Worm (Caenorhabditis elegans) whole organism, L2 larva: ENCODE results near the gene srz-61.
"Not testable (repeated sequence)": the region's sequence is repeated elsewhere in the genome, so short reads cannot be mapped to it uniquely, and the experiment has no call there.

ENCODE experiments used
- C34F6.9 ChIP-seq: fragments of 150-350 bp; optimal IDR thresholded peaks from 2 replicates; lab custom pipeline; 2014; ENCODE audit warnings: missing biosample characterization, missing genetic modification characterization
- R02D3.7 ChIP-seq: fragments of 150-350 bp; optimal IDR thresholded peaks from 2 replicates; lab custom pipeline; 2014; ENCODE audit warnings: missing biosample characterization, missing genetic modification characterization
- Y55F3AM.14 ChIP-seq: fragments of 200-800 bp; sonication (Bioruptor generic); optimal IDR thresholded peaks from 2 replicates; lab custom pipeline; 2018; ENCODE audit warnings: mild to moderate bottlenecking, missing genetic modification characterization, missing compliant biosample characterization
- ZK546.5 ChIP-seq: sonication (generic microtip); optimal IDR thresholded peaks from 2 replicates; lab custom pipeline; 2017; ENCODE audit warnings: missing biosample characterization, missing genetic modification characterization
- alr-1 ChIP-seq: fragments of 150-350 bp; optimal IDR thresholded peaks from 2 replicates; lab custom pipeline; 2014; ENCODE audit warnings: missing biosample characterization, missing genetic modification characterization
- aly-2 ChIP-seq: fragments of 150-350 bp; optimal IDR thresholded peaks from 2 replicates; lab custom pipeline; 2014; ENCODE audit warnings: missing biosample characterization, missing genetic modification characterization
- blmp-1 ChIP-seq: sonication (generic microtip); optimal IDR thresholded peaks from 2 replicates; lab custom pipeline; 2017; ENCODE audit warnings: missing genetic modification characterization, mild to moderate bottlenecking, missing compliant biosample characterization, antibody characterized with exemption, moderate library complexity; ENCODE audit not compliant: insufficient read depth
- ceh-16 ChIP-seq: fragments of 150-350 bp; optimal IDR thresholded peaks from 2 replicates; lab custom pipeline; 2014; ENCODE audit warnings: missing biosample characterization, missing genetic modification characterization
- ceh-82 ChIP-seq: fragments of 150-350 bp; optimal IDR thresholded peaks from 2 replicates; lab custom pipeline; 2014; ENCODE audit warnings: missing biosample characterization, missing genetic modification characterization
- crh-2 ChIP-seq: sonication (generic microtip); optimal IDR thresholded peaks from 2 replicates; lab custom pipeline; 2017; ENCODE audit warnings: missing biosample characterization, missing genetic modification characterization
- dmd-4 ChIP-seq: sonication (generic microtip); optimal IDR thresholded peaks from 2 replicates; lab custom pipeline; 2017; ENCODE audit warnings: missing biosample characterization, missing genetic modification characterization
- egl-27 ChIP-seq: sonication (generic microtip); optimal IDR thresholded peaks from 3 replicates; lab custom pipeline; 2017; ENCODE audit warnings: missing biosample characterization, missing genetic modification reagents, missing genetic modification characterization
- elt-1 ChIP-seq: fragments of 150-350 bp; optimal IDR thresholded peaks from 2 replicates; lab custom pipeline; 2014; ENCODE audit warnings: missing biosample characterization, missing genetic modification characterization
- fos-1 ChIP-seq: fragments of 150-350 bp; optimal IDR thresholded peaks from 2 replicates; lab custom pipeline; 2014; ENCODE audit warnings: missing biosample characterization, missing genetic modification characterization
- lin-11 ChIP-seq: fragments of 150-350 bp; sonication (generic microtip); optimal IDR thresholded peaks from 2 replicates; lab custom pipeline; 2014; ENCODE audit warnings: missing biosample characterization, missing genetic modification characterization, inconsistent platforms, mixed read lengths
- lin-13 ChIP-seq: fragments of 150-350 bp; optimal IDR thresholded peaks from 2 replicates; lab custom pipeline; 2014; ENCODE audit warnings: missing biosample characterization, missing genetic modification reagents, missing genetic modification characterization
- lin-39 ChIP-seq: fragments of 150-350 bp; optimal IDR thresholded peaks from 2 replicates; lab custom pipeline; 2014; ENCODE audit warnings: missing biosample characterization, missing genetic modification reagents, missing genetic modification characterization
- mbf-1 ChIP-seq: sonication (generic microtip); optimal IDR thresholded peaks from 2 replicates; lab custom pipeline; 2017; ENCODE audit warnings: missing biosample characterization, missing genetic modification characterization
- mdl-1 ChIP-seq, 2 experiments: fragments of 150-350 bp in 1 of 2; sonication (generic microtip) in 1 of 2; optimal IDR thresholded peaks; 2 replicates each; lab custom pipeline; 2017; ENCODE audit warnings: missing biosample characterization in 2 of 2, missing genetic modification characterization in 2 of 2
- nhr-10 ChIP-seq: sonication (generic microtip); optimal IDR thresholded peaks from 2 replicates; lab custom pipeline; 2017; ENCODE audit warnings: missing biosample characterization, missing genetic modification characterization
- nhr-11 ChIP-seq: fragments of 150-350 bp; optimal IDR thresholded peaks from 2 replicates; lab custom pipeline; 2014; ENCODE audit warnings: missing biosample characterization, missing genetic modification characterization
- nhr-12 ChIP-seq: fragments of 150-350 bp; optimal IDR thresholded peaks from 2 replicates; lab custom pipeline; 2014; ENCODE audit warnings: missing biosample characterization, missing genetic modification characterization
- nhr-21 ChIP-seq: fragments of 150-350 bp; optimal IDR thresholded peaks from 2 replicates; lab custom pipeline; 2014; ENCODE audit warnings: missing biosample characterization, missing genetic modification characterization
- nhr-23 ChIP-seq: fragments of 150-350 bp; optimal IDR thresholded peaks from 2 replicates; lab custom pipeline; 2014; ENCODE audit warnings: missing biosample characterization, missing genetic modification reagents, missing genetic modification characterization
- nhr-237 ChIP-seq: fragments of 150-350 bp; optimal IDR thresholded peaks from 2 replicates; lab custom pipeline; 2014; ENCODE audit warnings: missing biosample characterization, missing genetic modification characterization
- nhr-25 ChIP-seq: fragments of 150-350 bp; sonication (generic microtip); optimal IDR thresholded peaks from 3 replicates; lab custom pipeline; 2014; ENCODE audit warnings: missing biosample characterization, missing genetic modification characterization
- nhr-6 ChIP-seq: fragments of 150-350 bp; optimal IDR thresholded peaks from 2 replicates; lab custom pipeline; 2014; ENCODE audit warnings: missing biosample characterization, missing genetic modification characterization
- nhr-77 ChIP-seq: fragments of 150-350 bp; optimal IDR thresholded peaks from 2 replicates; lab custom pipeline; 2014; ENCODE audit warnings: missing biosample characterization, missing genetic modification characterization
- peb-1 ChIP-seq: fragments of 150-350 bp; optimal IDR thresholded peaks from 2 replicates; lab custom pipeline; 2014; ENCODE audit warnings: missing biosample characterization, missing genetic modification characterization
- sem-4 ChIP-seq: fragments of 150-350 bp; optimal IDR thresholded peaks from 2 replicates; lab custom pipeline; 2014; ENCODE audit warnings: missing biosample characterization, missing genetic modification reagents, missing genetic modification characterization
- skn-1 ChIP-seq: sonication (generic microtip); optimal IDR thresholded peaks from 2 replicates; lab custom pipeline; 2017; ENCODE audit warnings: missing biosample characterization, missing genetic modification characterization
- sma-3 ChIP-seq: sonication (generic microtip); optimal IDR thresholded peaks from 2 replicates; lab custom pipeline; 2016; ENCODE audit warnings: missing genetic modification reagents, missing genetic modification characterization, missing compliant biosample characterization
- sma-9 ChIP-seq, 2 experiments: fragments of 150-350 bp in 1 of 2; sonication (generic microtip) in 1 of 2; optimal IDR thresholded peaks; 2 replicates each; lab custom pipeline; 2014 to 2016; ENCODE audit warnings: missing genetic modification characterization in 2 of 2, mild to moderate bottlenecking in 1 of 2, missing biosample characterization in 1 of 2, missing compliant biosample characterization in 1 of 2, missing genetic modification reagents in 1 of 2, moderate library complexity in 1 of 2
- snpc-4 ChIP-seq: fragments of 150-350 bp; optimal IDR thresholded peaks from 2 replicates; lab custom pipeline; 2014; ENCODE audit warnings: missing biosample characterization, missing genetic modification characterization
- unc-39 ChIP-seq: fragments of 150-350 bp; optimal IDR thresholded peaks from 2 replicates; lab custom pipeline; 2014; ENCODE audit warnings: missing biosample characterization, missing genetic modification characterization
- unc-55 ChIP-seq: fragments of 150-350 bp; sonication (generic microtip); optimal IDR thresholded peaks from 3 replicates; lab custom pipeline; 2014; ENCODE audit warnings: missing biosample characterization, missing genetic modification reagents, missing genetic modification characterization
- unc-62 ChIP-seq: fragments of 150-350 bp; optimal IDR thresholded peaks from 2 replicates; lab custom pipeline; 2014; ENCODE audit warnings: missing biosample characterization, missing genetic modification reagents, missing genetic modification characterization
- ztf-1 ChIP-seq: fragments of 200-800 bp; sonication (Bioruptor generic); conservative IDR thresholded peaks from 2 replicates; pipeline ENCODE4 v1.3.6; 2022; ENCODE audit warnings: missing genetic modification characterization, missing compliant biosample characterization
- ztf-11 ChIP-seq: sonication (generic microtip); optimal IDR thresholded peaks from 2 replicates; lab custom pipeline; 2017; ENCODE audit warnings: missing biosample characterization, missing genetic modification characterization
- ztf-4 ChIP-seq: fragments of 150-350 bp; optimal IDR thresholded peaks from 2 replicates; lab custom pipeline; 2014; ENCODE audit warnings: missing biosample characterization, missing genetic modification characterization

srz-61 gene

ce11 chrIV:16293889-16294288 lies 27.1 kb upstream of the srz-61 start:
- no peak for TF ChIP-seq Y55F3AM.14 (GFP tag; lab: Kevin White, UChicago)
- no peak for TF ChIP-seq ZK546.5 (tag; lab: Kevin White, UChicago)
- no peak for TF ChIP-seq mbf-1
- no peak for TF ChIP-seq skn-1
- no peak for TF ChIP-seq dmd-4 (tag; lab: Kevin White, UChicago)
- no peak for TF ChIP-seq ztf-1 (GFP tag; lab: Robert Waterston, UW)
- TF ChIP-seq nhr-23 (tag; lab: Kevin White, UChicago): no peak

ce11 chrIV:16298851-16299250 lies 22.1 kb upstream of the srz-61 start, which contains the start of gene srz-72:
TSS of gene srz-72 (plus strand) at chrIV:16299151.
- TF ChIP-seq crh-2 (tag; lab: Kevin White, UChicago) (no peak), peb-1 (tag; lab: Kevin White, UChicago) (no peak), blmp-1 (no peak), ceh-82 (no peak), alr-1 (tag; lab: Kevin White, UChicago) (no peak), snpc-4 (tag; lab: Kevin White, UChicago) (no peak), nhr-77 (no peak), nhr-12 (no peak), nhr-10 (tag; lab: Kevin White, UChicago) (no peak), C34F6.9 (tag; lab: Kevin White, UChicago) (no peak), dmd-4 (tag; lab: Kevin White, UChicago) (no peak), unc-39 (tag; lab: Kevin White, UChicago) (no peak), nhr-237 (tag; lab: Kevin White, UChicago) (no peak), lin-39 (tag; lab: Kevin White, UChicago) (no peak), sem-4 (no peak), ceh-16 (tag; lab: Kevin White, UChicago) (no peak), R02D3.7 (no peak), aly-2 (tag; lab: Kevin White, UChicago) (no peak), sma-9 (GFP tag; optimal IDR thresholded peaks at IDR 0.05; lab: Kevin White, UChicago) (no peak), sma-9 (tag; optimal IDR thresholded peaks at IDR 0.05; lab: Kevin White, UChicago) (no peak)

- TF ChIP-seq sem-4 (no peak), ztf-11 (tag; lab: Kevin White, UChicago) (no peak), lin-13 (GFP tag; lab: Kevin White, UChicago) (no peak), dmd-4 (tag; lab: Kevin White, UChicago) (no peak), ztf-4 (tag; lab: Kevin White, UChicago) (no peak), nhr-11 (no peak), nhr-77 (no peak), C34F6.9 (tag; lab: Kevin White, UChicago) (no peak), fos-1 (no peak), elt-1 (tag; lab: Kevin White, UChicago) (no peak), nhr-21 (tag; lab: Kevin White, UChicago) (no peak), ceh-82 (no peak)
- TF ChIP-seq, all 48 proteins: peak for 0
Observed at ce11 chrIV:16306918-16307317, 14.0 kb upstream of the srz-61 start.

ce11 chrIV:16307925-16308324 lies 13.0 kb upstream of the srz-61 start, which contains the start of gene rac-2:
TSS of gene rac-2 (plus strand) at chrIV:16308225.
- not testable (repeated sequence) for TF ChIP-seq ceh-82; fos-1; nhr-6 (tag; lab: Kevin White, UChicago)

- TF ChIP-seq nhr-23 (tag; lab: Kevin White, UChicago): no peak
- TF ChIP-seq egl-27: no peak
- no peak for TF ChIP-seq unc-62 (GFP tag; lab: Kevin White, UChicago)
Observed at ce11 chrIV:16310103-16310502, 10.9 kb upstream of the srz-61 start.

- TF ChIP-seq snpc-4 (tag; lab: Kevin White, UChicago) (no peak), C34F6.9 (tag; lab: Kevin White, UChicago) (no peak), lin-39 (tag; lab: Kevin White, UChicago) (no peak), ztf-11 (tag; lab: Kevin White, UChicago) (no peak), sma-3 (GFP tag; lab: Kevin White, UChicago) (no peak), unc-55 (GFP tag; lab: Kevin White, UChicago) (no peak), ceh-16 (tag; lab: Kevin White, UChicago) (no peak), lin-13 (GFP tag; lab: Kevin White, UChicago) (no peak), mdl-1 (tag; optimal IDR thresholded peaks at IDR 0.05; lab: Kevin White, UChicago) (no peak), nhr-10 (tag; lab: Kevin White, UChicago) (no peak), nhr-25 (tag; lab: Kevin White, UChicago) (no peak), sma-9 (GFP tag; optimal IDR thresholded peaks at IDR 0.05; lab: Kevin White, UChicago) (no peak), sma-9 (tag; optimal IDR thresholded peaks at IDR 0.05; lab: Kevin White, UChicago) (no peak), elt-1 (tag; lab: Kevin White, UChicago) (no peak), lin-11 (tag; lab: Kevin White, UChicago) (no peak)
Observed at ce11 chrIV:16320410-16320809, 556 bp upstream of the srz-61 start, which contains the start of gene K03D3.5. TSS of gene K03D3.5 (minus strand) at chrIV:16320510.
